Worm (Caenorhabditis elegans) whole organism, early embryonic: Measurements from ENCODE around the gene ceh-54.

ENCODE experiments used
- B0310.2 ChIP-seq: sonication (generic microtip); optimal IDR thresholded peaks from 2 replicates; lab custom pipeline; 2016; ENCODE audit warnings: mild to moderate bottlenecking, missing genetic modification characterization, missing compliant biosample characterization
- F13C5.2 ChIP-seq: sonication (generic microtip); optimal IDR thresholded peaks from 2 replicates; lab custom pipeline; 2017; ENCODE audit warnings: mild to moderate bottlenecking, missing genetic modification characterization, inconsistent platforms, missing compliant biosample characterization
- aly-1 ChIP-seq: sonication (generic microtip); optimal IDR thresholded peaks from 2 replicates; lab custom pipeline; 2016; ENCODE audit warnings: missing genetic modification characterization, missing compliant biosample characterization
- ama-1 ChIP-seq: fragments of 150-350 bp; optimal IDR thresholded peaks from 2 replicates; lab custom pipeline; 2014
- ceh-13 ChIP-seq: fragments of 200-800 bp; sonication (Bioruptor generic); optimal IDR thresholded peaks from 2 replicates; lab custom pipeline; 2018; ENCODE audit warnings: mild to moderate bottlenecking, missing genetic modification characterization, missing compliant biosample characterization
- ceh-36 ChIP-seq: sonication (generic microtip); optimal IDR thresholded peaks from 2 replicates; lab custom pipeline; 2016; ENCODE audit warnings: missing genetic modification characterization, inconsistent platforms, missing compliant biosample characterization
- ets-7 ChIP-seq: sonication (generic microtip); optimal IDR thresholded peaks from 2 replicates; lab custom pipeline; 2016; ENCODE audit warnings: missing genotype, missing genetic modification characterization, missing compliant biosample characterization
- flt-1 ChIP-seq: fragments of 200-800 bp; sonication (Bioruptor generic); IDR thresholded peaks from 2 replicates; pipeline ENCODE4 v1.3.6; 2022; ENCODE audit warnings: missing genetic modification characterization, missing compliant biosample characterization
- hmbx-1 ChIP-seq: sonication (generic microtip); optimal IDR thresholded peaks from 2 replicates; lab custom pipeline; 2016; ENCODE audit warnings: mild to moderate bottlenecking, missing genetic modification characterization, missing compliant biosample characterization
- hmg-4 ChIP-seq: fragments of 200-800 bp; sonication (Bioruptor generic); optimal IDR thresholded peaks from 2 replicates; lab custom pipeline; 2018; ENCODE audit warnings: mild to moderate bottlenecking, missing genetic modification characterization, missing compliant biosample characterization
- hnd-1 ChIP-seq: sonication (generic microtip); optimal IDR thresholded peaks from 2 replicates; lab custom pipeline; 2016; ENCODE audit warnings: missing genetic modification characterization, missing compliant biosample characterization
- pes-1 ChIP-seq: fragments of 200-800 bp; sonication (Bioruptor generic); IDR thresholded peaks from 2 replicates; pipeline ENCODE4 v1.3.6; 2022; ENCODE audit warnings: missing genetic modification reagents, missing genetic modification characterization, missing compliant biosample characterization
- scrt-1 ChIP-seq: fragments of 200-800 bp; sonication (Bioruptor generic); IDR thresholded peaks from 2 replicates; pipeline ENCODE4 v1.3.6; 2022; ENCODE audit warnings: missing genetic modification characterization, missing compliant biosample characterization
- sea-1 ChIP-seq: fragments of 200-800 bp; sonication (Bioruptor generic); conservative IDR thresholded peaks from 2 replicates; pipeline ENCODE4 v1.3.6; 2022; ENCODE audit warnings: missing genetic modification characterization, missing compliant biosample characterization
- tbx-11 ChIP-seq: fragments of 200-800 bp; sonication (Bioruptor generic); IDR thresholded peaks from 2 replicates; pipeline ENCODE4 v1.3.6; 2022; ENCODE audit warnings: missing genetic modification characterization, missing compliant biosample characterization
- tbx-37 ChIP-seq: fragments of 200-800 bp; sonication (Bioruptor generic); conservative IDR thresholded peaks from 2 replicates; pipeline ENCODE4 v1.3.6; 2022; ENCODE audit warnings: missing genetic modification reagents, missing genetic modification characterization, missing compliant biosample characterization
- tra-4 ChIP-seq: sonication (generic microtip); optimal IDR thresholded peaks from 2 replicates; lab custom pipeline; 2017; ENCODE audit warnings: missing genetic modification characterization, missing compliant biosample characterization

Gene ceh-54

DNA sequence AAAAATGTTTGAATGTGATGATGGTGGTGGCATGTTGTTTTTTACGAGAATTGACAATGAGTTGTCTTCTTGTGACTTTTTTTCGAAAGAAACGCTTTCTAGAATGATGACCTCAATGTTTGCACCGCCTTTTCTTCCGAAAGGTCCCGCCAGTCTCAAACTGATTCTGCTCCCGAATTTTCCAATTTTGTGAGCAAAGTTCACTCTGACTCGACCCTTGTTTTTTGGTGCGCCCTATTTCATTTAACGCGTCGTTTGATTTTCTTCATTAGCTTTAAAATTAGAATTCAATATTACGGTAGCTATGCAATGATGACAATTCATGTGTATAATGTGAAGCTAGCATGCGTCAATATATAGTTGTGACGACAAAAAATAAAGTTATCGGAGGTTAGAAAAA is 36.6 kb upstream of the ceh-54 start, which contains the start of gene lite-1:
Gene lite-1 (minus strand): TSS at position 101 of the 400 bp plus-strand sequence.
- TF ChIP-seq hmbx-1 (tag; lab: Kevin White, UChicago) (no peak), tbx-37 (GFP tag; lab: Robert Waterston, UW) (no peak), ceh-36 (no peak), tbx-11 (GFP tag; lab: Robert Waterston, UW) (no peak), ceh-13 (GFP tag; lab: Kevin White, UChicago) (no peak), flt-1 (GFP tag; lab: Robert Waterston, UW) (no peak), hmg-4 (no peak), scrt-1 (GFP tag; lab: Robert Waterston, UW) (no peak), pes-1 (GFP tag; lab: Robert Waterston, UW) (no peak), tra-4 (tag; lab: Kevin White, UChicago) (no peak), hnd-1 (tag; lab: Kevin White, UChicago) (no peak), aly-1 (tag; lab: Kevin White, UChicago) (no peak), ama-1 (lab: Kevin White, UChicago) (no peak)

DNA sequence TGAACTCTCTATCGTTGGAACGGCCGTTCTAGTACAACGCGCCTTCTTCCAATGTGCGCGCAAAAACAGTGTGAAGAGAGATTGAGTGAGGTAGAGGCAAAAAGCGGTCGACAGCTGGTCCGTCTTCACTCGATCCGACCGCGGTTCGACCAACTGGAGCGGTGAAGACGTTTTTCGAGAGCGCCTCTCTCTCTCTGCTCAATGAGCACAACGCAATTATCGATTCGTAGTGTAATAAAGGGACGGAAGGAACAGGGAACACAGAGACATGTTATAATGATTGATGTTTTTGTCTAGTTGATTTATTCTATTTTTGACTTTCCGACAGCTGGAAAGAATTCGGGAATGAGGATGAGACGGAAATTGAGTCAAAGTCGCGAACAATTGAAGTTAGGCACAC is 30.8 kb upstream of the ceh-54 start:
- TF ChIP-seq hmg-4 (peak; percentile 15), ceh-13 (GFP tag; lab: Kevin White, UChicago) (no peak)

DNA sequence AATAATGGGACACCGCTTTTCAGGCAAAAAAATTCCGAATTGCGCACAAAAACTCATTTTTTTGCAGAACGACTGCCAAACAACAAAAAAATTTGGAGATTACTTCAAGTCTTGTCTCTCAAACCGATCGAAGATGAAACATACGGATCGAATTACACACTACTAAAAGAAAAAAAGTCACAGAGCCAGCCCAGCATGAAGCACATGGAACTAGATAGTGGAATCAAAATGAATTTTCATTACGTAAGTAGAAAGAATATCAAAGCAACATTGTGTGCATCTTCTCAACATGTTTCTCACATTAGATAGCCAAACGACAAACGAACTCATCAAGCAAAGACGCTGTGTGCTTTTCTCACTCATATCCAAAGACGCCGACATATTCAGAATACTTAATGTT is 27.1 kb upstream of the ceh-54 start:
- TF ChIP-seq pes-1 (GFP tag; lab: Robert Waterston, UW): no peak
- no peak for TF ChIP-seq ceh-13 (GFP tag; lab: Kevin White, UChicago)
- TF ChIP-seq tra-4 (tag; lab: Kevin White, UChicago): no peak
- no peak for TF ChIP-seq ama-1 (lab: Kevin White, UChicago)
- no peak for TF ChIP-seq F13C5.2 (tag; lab: Kevin White, UChicago)
- no peak for TF ChIP-seq ceh-36
- no peak for TF ChIP-seq hmg-4
- TF ChIP-seq sea-1 (GFP tag; lab: Robert Waterston, UW): no peak
- no peak for TF ChIP-seq flt-1 (GFP tag; lab: Robert Waterston, UW)
- no peak for TF ChIP-seq B0310.2 (tag; lab: Kevin White, UChicago)
- TF ChIP-seq tbx-37 (GFP tag; lab: Robert Waterston, UW): no peak
- no peak for TF ChIP-seq tbx-11 (GFP tag; lab: Robert Waterston, UW)
- no peak for TF ChIP-seq scrt-1 (GFP tag; lab: Robert Waterston, UW)
- TF ChIP-seq hnd-1 (tag; lab: Kevin White, UChicago): no peak
- no peak for TF ChIP-seq aly-1 (tag; lab: Kevin White, UChicago)
- no peak for TF ChIP-seq hmbx-1 (tag; lab: Kevin White, UChicago)

DNA sequence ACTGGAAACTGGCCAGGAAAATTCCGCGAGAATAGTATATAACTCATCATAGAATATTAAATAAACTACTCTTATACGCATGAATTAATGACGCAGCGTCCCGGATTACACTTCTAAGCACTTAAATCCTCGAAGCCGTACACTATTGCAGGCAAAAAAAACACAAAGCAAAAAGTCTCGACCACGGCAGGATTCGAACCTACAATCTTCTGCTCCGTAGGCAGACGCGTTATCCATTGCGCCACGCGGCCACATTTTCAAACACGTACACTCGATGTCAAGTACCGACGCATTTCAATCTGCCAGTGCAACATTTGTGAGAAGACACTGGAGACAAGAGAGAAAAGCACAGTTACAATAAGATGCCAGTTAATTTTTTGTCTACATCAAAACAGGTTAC is 25.9 kb upstream of the ceh-54 start:
- TF ChIP-seq tbx-37 (GFP tag; lab: Robert Waterston, UW) (peak; percentile 70), hmg-4 (peak; percentile 55), tbx-11 (GFP tag; lab: Robert Waterston, UW) (peak; percentile 53; the same call in 1 of the 2 replicates), aly-1 (tag; lab: Kevin White, UChicago) (peak; percentile 55), ceh-36 (peak; percentile 50), ama-1 (lab: Kevin White, UChicago) (no peak), scrt-1 (GFP tag; lab: Robert Waterston, UW) (0 out of 2 replicates have a peak, but pooled peaks have one; percentile 63), F13C5.2 (tag; lab: Kevin White, UChicago) (peak; percentile 62), B0310.2 (tag; lab: Kevin White, UChicago) (no peak), ceh-13 (GFP tag; lab: Kevin White, UChicago) (peak; percentile 13), flt-1 (GFP tag; lab: Robert Waterston, UW) (peak; percentile 58), tra-4 (tag; lab: Kevin White, UChicago) (no peak), pes-1 (GFP tag; lab: Robert Waterston, UW) (peak; percentile 81), hnd-1 (tag; lab: Kevin White, UChicago) (peak; percentile 38), sea-1 (GFP tag; lab: Robert Waterston, UW) (0 out of 2 replicates have a peak, but pooled peaks have one; percentile 42), ets-7 (tag; lab: Kevin White, UChicago) (peak; percentile 44), hmbx-1 (tag; lab: Kevin White, UChicago) (no peak)

DNA sequence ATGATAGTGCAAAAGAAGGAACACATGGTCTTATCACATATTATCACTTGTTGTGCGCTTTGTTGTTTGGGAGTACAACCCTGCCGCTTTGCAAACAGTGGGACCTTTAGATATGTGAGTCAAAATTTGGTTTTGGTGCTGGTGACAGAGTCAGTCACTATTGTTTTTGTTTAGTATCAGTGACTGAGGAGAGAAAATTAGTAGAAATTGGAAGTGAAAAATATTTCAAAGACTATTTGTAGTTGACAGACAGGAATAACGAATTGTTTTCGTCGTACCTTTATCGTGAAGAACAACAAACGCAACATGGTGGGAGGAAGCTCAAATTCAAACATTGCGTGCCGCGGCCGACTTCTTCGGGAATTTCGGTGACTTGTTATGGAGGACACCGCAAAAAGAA is 22.5 kb upstream of the ceh-54 start, which contains the start of gene lrch-1:
Gene lrch-1 (minus strand): TSS at position 101 of the 400 bp plus-strand sequence.
- TF ChIP-seq F13C5.2 (tag; lab: Kevin White, UChicago) (no peak), aly-1 (tag; lab: Kevin White, UChicago) (no peak), ama-1 (lab: Kevin White, UChicago) (no peak), hmg-4 (no peak), flt-1 (GFP tag; lab: Robert Waterston, UW) (no peak), ceh-13 (GFP tag; lab: Kevin White, UChicago) (no peak), ets-7 (tag; lab: Kevin White, UChicago) (no peak), tbx-37 (GFP tag; lab: Robert Waterston, UW) (no peak), hmbx-1 (tag; lab: Kevin White, UChicago) (no peak), pes-1 (GFP tag; lab: Robert Waterston, UW) (no peak), ceh-36 (no peak), sea-1 (GFP tag; lab: Robert Waterston, UW) (no peak)

DNA sequence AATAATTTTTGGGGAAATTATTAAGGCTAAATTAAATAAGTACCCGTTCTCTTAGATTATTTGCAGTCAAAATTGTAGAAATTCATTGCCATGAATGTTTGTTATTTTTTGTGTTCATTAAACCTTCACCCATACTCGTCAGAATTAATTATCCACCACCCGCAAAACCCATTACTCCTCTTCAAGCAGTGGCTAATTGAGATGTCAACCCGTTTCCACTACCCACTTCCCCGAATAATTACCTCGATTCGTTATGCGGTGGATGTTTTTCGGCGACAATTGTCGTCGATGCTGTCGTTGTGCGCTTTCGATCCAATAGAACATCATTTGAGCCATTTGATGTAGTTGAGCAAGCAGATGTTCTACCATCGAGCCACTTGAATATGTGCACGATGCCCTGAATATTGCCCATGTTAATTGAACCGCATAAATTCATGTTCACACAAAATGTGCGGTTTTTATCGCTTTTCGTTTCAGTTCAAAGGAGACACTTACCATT is 17.3 kb upstream of the ceh-54 start:
- TF ChIP-seq pes-1 (GFP tag; lab: Robert Waterston, UW): no peak
- TF ChIP-seq F13C5.2 (tag; lab: Kevin White, UChicago): no peak
- TF ChIP-seq B0310.2 (tag; lab: Kevin White, UChicago): no peak
- TF ChIP-seq hnd-1 (tag; lab: Kevin White, UChicago): no peak

DNA sequence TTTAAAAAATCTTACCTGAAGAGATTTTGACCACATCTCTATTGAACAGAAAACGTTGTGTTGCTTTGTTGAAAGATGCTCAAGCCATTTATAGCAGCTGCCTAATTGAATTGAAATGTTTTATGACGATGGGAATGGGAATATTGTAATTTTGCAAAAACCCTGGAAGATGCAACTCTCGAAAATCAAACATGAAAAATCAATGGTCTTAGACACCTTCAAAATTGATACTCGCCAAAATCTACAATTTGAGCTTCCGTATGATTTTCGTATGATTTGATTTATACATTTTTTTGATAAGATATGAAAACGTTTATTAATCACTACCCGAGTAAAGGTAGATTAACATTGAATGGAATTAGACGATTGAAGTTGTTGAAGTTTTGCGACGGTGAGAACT is 14.4 kb upstream of the ceh-54 start, which contains the start of gene C14F11.7:
Gene C14F11.7 (minus strand): TSS at position 101 of the 400 bp plus-strand sequence.
- TF ChIP-seq ets-7 (tag; lab: Kevin White, UChicago): no peak
- no peak for TF ChIP-seq hmg-4
- no peak for TF ChIP-seq tbx-11 (GFP tag; lab: Robert Waterston, UW)
- no peak for TF ChIP-seq scrt-1 (GFP tag; lab: Robert Waterston, UW)
- TF ChIP-seq hmbx-1 (tag; lab: Kevin White, UChicago): no peak
- no peak for TF ChIP-seq ceh-13 (GFP tag; lab: Kevin White, UChicago)
- TF ChIP-seq flt-1 (GFP tag; lab: Robert Waterston, UW): no peak
- TF ChIP-seq pes-1 (GFP tag; lab: Robert Waterston, UW): no peak
- no peak for TF ChIP-seq B0310.2 (tag; lab: Kevin White, UChicago)
- no peak for TF ChIP-seq aly-1 (tag; lab: Kevin White, UChicago)
- TF ChIP-seq tbx-37 (GFP tag; lab: Robert Waterston, UW): no peak
